Fruit fly (Drosophila melanogaster) whole organism, larva: ENCODE measurements around the gene IFT46.

Experiments used
- noc ChIP-seq: fragments of 200-800 bp; sonication (Bioruptor generic); optimal IDR thresholded peaks from 3 replicates; lab custom pipeline; 2019; ENCODE audit warnings: missing biosample characterization, mild to moderate bottlenecking, missing genetic modification characterization, moderate library complexity

Gene IFT46

DNA sequence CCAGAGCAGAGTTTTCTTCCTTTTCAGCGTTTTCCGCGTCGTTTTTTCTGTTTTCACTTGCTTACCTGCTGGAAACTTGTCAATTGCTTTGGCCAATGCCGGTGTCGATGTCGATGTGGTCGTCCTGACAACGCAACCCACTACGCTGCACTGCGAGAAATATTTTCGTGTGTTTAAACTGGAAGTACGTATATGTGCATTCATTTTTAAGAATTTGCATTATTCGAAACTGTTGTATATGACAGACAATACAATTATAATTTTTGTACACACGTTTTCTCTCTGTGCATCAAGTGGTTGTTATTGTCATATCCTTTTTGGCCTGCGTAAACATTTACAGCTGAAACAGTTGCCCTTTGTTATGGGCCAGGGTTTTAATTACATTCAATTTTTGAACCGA lies at the start of gene IFT46:
Gene IFT46 (minus strand): TSS at position 88 of the 400 bp plus-strand sequence.
- no peak for TF ChIP-seq noc (tag; lab: Kevin White, UChicago)

DNA sequence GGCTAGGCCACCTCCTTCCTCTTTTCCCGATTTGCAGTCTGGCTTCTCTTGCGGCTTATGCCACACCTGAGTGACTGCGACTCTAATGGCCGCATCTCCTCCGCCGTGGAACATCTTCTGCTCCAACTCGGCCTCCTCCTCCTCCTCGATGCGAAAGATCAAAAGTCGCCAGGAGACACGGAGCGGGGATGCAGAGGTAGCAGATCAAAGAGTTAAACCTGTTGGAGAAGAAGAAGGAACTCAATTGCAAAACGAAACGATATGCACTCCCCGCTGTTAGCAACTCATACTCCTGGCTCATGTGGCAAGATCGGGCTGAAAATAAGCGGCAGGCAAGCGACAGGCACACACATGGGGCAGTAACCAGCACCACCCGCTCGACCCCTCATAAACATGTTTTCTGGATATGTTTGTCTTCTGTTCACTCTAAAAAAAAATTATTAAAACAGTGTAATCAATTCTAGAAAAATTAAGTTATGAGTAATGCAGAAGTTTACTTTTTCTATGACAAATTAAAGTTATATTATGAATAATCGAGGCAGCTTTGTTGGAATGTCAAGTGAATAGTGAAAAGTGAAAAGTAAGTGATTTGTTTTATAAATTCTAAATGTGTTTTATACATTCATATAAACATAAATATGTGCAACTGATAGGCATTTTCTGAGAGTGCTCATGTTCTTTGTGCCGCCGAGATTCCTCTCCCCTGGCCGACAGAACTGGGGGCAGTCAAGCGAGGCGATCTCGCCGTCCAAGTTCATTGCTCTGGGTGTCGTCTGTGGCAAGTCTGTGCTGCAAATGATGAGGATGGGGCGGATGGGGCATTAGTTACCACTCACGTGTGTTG lies 49.0 kb upstream of the IFT46 start:
- no peak for TF ChIP-seq noc (tag; lab: Kevin White, UChicago)

DNA sequence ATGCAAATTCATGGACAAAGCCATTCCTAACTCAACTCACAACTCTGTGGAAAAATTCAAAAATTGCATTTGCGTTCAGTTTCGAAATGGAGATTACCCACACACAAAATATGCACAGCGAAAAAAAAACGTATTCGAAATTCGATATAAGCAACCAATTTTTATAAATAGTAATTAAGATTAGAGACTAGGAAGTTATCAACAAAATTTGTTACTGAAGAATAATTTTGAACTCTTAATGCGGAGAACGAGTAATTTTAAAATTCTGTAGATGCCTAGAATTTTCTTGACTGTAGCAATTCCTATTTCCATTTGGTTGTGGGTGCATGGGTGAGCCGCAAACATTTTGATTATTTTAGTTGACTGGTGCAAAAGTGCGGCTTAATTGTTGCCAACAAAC lies 47.5 kb upstream of the IFT46 start:
- no peak for TF ChIP-seq noc (tag; lab: Kevin White, UChicago)

DNA sequence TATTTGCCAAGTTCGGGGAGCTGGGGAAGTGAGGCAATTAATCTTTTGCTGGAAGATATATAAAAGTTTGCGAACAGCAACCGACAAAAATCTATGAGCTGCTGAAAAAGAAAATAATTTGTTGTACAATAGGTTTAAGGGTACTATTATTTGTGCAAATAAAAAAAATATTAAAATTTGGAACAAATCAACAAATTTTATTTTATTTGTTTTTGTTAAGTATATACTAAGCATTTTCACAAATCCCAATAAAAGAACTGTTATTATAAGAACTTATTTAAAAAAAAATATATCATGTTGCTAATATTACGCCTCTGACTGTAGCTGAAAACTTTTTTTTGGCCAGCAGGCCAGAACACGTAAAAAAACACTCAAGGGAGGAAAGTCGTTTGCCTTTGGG lies 42.2 kb upstream of the IFT46 start:
- no peak for TF ChIP-seq noc (tag; lab: Kevin White, UChicago)

DNA sequence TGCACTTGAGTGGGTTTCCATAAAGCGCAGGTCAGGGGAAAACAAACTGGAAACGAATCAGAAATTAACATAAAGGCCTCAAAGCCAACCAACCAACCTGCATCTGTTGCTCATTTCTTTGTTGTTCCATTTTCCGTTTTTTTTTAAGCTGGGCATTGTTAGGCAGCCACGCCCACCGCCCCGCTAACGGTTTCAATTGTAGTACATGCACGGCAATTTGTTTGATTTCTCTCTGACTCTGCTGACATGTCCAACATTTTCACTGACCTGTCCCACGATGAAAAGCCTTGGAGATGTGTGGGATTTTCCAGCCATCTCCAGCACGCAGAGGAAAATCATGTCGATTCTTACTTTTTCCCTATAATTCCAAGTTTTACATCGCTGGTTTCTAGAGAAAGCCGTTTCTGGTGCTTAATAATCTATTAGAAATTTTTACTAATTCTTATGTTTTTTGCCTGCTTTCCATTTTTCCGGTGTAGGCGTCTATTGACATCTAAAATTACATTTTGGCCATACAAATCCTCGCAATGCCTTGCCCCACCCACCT lies 40.9 kb upstream of the IFT46 start:
- no peak for TF ChIP-seq noc (tag; lab: Kevin White, UChicago)

DNA sequence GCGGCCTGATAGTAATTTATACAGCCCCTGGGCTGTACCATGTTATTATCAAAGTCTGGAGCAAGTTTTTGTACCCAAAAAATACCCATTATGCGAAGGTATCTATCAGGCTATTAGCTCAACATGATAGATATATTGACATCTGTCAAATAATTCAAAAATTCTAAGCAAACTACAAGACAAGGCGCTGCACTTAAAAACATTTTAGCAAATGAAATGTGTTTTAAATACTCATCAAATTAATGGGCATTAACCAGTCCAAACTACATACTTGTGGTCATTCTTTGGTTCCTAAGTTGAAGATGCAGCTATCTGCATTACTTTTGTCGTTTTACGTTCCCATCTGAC lies 37.4 kb upstream of the IFT46 start:
- peak; percentile 53 for TF ChIP-seq noc (tag; lab: Kevin White, UChicago)

DNA sequence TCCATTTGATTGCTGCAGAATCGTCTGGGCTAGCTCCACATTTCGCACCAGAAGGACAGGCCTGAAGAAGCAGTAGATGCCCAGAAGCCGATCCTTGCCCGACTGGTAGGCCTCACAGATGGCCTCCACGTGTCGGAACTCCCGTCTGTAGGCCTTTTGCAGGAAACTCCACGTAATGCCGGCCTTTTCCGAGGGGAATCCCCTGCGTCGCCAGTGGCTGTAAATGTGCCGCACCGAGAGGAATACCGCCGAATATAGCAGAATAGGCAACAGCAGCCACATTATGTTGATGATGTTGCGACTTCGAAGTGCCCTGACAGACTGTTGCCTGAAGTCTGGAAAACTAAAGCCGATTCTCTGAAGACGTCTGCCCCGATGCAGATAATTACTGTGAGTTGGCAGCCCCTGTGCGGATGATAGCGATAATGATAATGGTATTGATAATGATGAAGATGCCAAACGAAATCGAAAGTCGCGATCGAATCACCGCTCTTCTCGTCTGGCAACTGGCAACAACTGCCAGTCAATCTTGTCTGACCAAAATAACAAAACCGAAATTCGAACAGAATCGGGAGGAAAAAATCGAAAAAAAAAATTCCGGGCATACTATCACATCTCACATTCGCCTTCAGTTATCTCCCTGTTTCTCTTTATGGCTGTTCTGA lies 36.9 kb upstream of the IFT46 start, which contains the start of gene Cyp310a1:
Gene Cyp310a1 (minus strand): TSS at position 348 of the 665 bp plus-strand sequence.
- no peak for TF ChIP-seq noc (tag; lab: Kevin White, UChicago)

DNA sequence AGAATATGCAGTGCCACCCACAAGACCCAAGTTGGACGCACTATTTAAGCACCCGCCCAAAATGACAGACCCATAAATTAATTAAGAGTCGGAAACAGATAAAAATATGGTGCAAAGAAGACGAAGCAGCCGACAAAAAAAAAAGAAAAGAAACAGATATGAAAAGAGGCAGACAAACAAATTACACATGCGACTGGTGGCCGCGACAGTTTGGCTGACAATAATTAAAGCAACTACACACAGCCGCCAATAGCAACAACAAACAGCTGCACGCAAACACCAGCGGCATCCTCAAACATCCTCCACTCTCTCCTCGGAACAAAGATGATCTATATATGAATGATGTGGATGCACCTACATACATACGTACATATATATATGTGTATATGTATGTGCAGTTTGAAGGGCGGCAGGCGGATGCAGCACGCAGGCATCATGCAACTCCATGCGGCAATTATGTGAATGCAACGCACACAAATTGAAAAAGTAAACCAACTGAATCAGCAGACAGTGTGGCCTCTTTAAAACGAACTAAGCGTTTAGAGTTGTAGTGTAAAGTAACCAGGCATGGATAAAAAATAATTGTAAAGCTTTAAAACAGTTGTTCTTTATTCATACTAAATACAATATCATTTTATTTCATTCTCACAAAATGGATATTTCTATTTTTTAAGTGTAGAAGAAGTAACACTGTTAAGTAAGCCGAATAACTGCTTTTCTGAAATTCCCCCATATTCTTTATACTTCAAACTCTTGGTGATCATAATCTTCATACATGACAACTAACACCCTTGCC lies 32.1 kb upstream of the IFT46 start:
- TF ChIP-seq noc (tag; lab: Kevin White, UChicago): no peak

DNA sequence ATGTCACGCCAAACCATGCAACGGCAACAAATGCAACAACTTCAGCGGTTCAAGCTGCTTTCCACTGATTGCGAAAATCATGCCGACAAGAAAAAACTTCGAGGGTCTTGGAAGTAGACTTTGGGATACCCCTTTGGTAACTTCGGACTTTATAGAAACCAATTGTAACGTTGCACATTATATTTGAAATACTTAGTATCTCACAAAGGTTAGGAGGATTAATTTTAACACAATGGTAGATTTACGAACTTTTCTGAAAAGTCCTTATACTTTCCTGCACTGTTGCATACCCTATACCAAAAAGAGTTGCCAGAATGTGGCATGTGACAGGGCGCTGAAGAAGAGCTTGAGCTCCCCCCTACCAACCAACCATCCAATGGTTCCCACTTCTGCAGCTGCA lies 29.6 kb upstream of the IFT46 start:
- no peak for TF ChIP-seq noc (tag; lab: Kevin White, UChicago)

DNA sequence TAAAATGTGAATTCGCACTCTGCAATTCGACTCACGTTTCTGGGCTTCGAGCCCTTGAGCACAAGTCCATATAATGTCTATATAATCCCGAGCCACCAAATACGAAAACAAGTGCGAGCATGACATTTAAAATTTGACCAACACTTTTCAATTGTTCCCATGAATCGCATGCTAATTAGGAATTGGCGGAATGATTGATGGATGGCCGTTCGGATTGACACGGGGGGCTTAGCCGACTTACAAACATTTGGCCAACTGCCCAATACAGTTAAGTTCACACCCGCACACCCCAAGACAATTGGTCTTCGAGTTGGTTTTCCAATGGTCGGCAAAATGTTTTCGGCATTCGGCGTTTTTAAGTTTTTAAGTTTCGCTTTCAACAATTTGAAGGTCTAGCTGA lies 25.2 kb upstream of the IFT46 start:
- TF ChIP-seq noc (tag; lab: Kevin White, UChicago): no peak

DNA sequence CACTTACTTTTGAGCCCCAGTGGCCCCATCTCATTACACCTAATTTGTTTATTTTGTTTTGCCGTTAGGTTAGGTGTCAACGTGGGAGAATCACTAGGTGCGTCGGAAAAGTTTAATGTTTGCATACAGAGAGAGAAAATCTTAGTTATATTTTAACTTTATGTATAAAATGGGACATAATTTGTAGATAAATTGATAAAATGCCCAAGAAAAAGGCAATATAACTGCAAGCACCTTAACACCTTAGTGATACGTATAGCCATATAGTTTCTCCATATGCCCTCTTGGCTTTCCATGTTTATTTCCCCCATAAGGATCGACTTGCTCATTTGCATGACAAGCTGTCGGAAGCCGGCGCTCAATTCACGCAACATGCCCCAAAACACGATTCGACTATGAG lies 23.0 kb upstream of the IFT46 start:
- TF ChIP-seq noc (tag; lab: Kevin White, UChicago): no peak

DNA sequence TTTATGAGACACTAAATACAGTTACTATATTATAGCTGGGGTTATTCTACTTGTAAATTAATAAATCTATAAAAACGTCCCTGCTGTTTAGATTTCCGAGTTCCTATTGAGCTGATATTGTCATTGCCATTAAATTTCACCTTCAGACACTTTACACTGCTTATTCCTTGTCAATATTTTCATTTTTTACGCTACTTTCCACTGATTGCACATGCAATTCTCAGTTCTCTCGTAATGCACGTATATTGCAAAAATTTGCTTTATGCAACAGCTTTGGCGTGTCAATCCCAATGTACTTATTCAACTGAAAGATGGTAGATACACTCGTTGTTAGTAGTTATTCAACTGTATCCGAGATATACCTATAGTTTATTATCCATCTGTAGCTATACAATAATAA lies 16.5 kb upstream of the IFT46 start:
- no peak for TF ChIP-seq noc (tag; lab: Kevin White, UChicago)

DNA sequence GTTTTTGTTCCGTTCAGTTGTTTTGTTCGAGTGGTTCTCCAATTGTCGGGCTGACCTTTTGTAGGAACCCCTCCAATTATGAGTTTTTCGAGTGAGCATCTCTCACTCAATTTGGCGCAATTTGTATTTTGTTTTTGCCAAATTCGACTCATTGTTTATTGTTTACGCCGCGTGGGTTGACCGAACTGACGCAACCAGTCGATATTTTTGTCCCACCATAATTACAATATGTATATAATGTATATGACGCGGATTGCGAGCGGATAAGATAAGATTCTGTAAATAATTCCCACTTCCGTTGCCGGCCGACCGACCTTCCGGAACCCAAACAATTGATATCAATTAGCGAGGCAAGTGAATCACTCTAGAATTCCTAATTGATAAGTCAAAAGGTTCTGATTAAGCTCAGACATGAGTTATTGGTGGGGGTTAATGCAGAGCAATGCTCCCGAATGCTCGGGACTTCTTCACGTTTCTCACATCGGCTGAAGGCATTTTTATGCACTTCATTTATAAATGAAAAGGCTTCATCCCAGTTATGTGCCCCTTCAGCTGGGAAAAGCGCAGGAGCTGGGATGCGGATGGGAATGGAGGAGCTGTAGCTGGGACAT lies 14.8 kb upstream of the IFT46 start:
- no peak for TF ChIP-seq noc (tag; lab: Kevin White, UChicago)

DNA sequence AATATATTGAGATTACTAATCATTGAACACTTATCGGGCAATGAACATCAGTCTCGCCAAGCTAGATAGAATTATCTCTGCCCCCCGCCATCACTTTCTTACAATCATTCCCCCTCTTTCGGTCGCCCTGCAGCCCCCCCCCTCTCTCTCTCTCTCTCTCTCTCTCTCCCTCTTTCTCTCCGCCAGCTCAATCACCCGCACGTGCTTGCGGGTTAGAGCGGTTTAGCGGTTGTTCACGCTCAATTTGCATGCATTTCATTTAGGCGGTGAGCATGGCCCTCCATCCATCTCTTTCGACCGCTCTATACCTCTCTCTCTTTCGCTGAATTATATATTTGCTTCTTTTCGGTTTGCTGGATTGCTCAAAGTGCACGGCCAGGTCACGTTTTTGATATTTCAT lies 13.2 kb upstream of the IFT46 start:
- no peak for TF ChIP-seq noc (tag; lab: Kevin White, UChicago)

DNA sequence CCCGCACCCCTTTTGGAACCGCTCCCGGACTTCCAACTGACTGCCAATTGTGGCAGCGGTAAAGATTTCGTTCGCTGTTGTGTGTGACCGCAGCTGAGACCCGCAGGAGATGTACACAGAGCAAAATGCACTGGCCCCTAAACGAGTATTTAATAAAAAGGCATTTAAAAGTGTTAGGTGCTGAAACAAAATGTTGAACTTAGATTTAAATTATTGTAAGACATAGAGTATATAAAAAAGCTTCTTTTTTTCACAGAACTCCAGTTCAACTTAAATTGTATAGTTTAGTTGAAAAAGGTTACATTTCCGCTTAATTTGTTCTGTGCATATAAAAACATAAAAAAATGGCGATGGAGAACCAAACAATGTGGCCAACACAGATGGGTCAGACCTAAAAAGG lies 12.2 kb upstream of the IFT46 start:
- TF ChIP-seq noc (tag; lab: Kevin White, UChicago): no peak
